Worm (Caenorhabditis elegans) whole organism, L1 larva: ENCODE data around the gene Y49A10A.2.

Source experiments
- aly-2 ChIP-seq: fragments of 150-350 bp; optimal IDR thresholded peaks from 2 replicates; lab custom pipeline; 2014; ENCODE audit warnings: missing biosample characterization, missing genetic modification characterization
- egl-27 ChIP-seq, 2 experiments: fragments of 150-350 bp in 1 of 2; sonication (generic microtip); optimal IDR thresholded peaks; 3 replicates each; lab custom pipeline; 2017 to 2018; ENCODE audit warnings: missing biosample characterization in 2 of 2, missing genetic modification characterization in 2 of 2, missing genetic modification reagents in 2 of 2
- fkh-10 ChIP-seq: sonication (generic microtip); optimal IDR thresholded peaks from 2 replicates; lab custom pipeline; 2017; ENCODE audit warnings: missing biosample characterization, missing genetic modification reagents, missing genetic modification characterization
- fos-1 ChIP-seq: fragments of 150-350 bp; optimal IDR thresholded peaks from 2 replicates; lab custom pipeline; 2014; ENCODE audit warnings: missing biosample characterization, missing genetic modification characterization
- lin-14 ChIP-seq: fragments of 200-800 bp; sonication (Bioruptor generic); optimal IDR thresholded peaks from 2 replicates; lab custom pipeline; 2018; ENCODE audit warnings: mild to moderate bottlenecking, missing genetic modification characterization, moderate library complexity, missing compliant biosample characterization
- lin-39 ChIP-seq: fragments of 150-350 bp; optimal IDR thresholded peaks from 2 replicates; lab custom pipeline; 2014; ENCODE audit warnings: missing biosample characterization, missing genetic modification reagents, missing genetic modification characterization
- sup-37 ChIP-seq: fragments of 200-800 bp; sonication (Bioruptor generic); optimal IDR thresholded peaks from 2 replicates; lab custom pipeline; 2018; ENCODE audit warnings: mild to moderate bottlenecking, missing genetic modification characterization, missing compliant biosample characterization
- ztf-11 ChIP-seq, 2 experiments: sonication (generic microtip); optimal IDR thresholded peaks; 2 replicates each; lab custom pipeline; 2016 to 2017; ENCODE audit warnings: missing genetic modification characterization in 2 of 2, missing biosample characterization in 1 of 2, missing compliant biosample characterization in 1 of 2
- ztf-4 ChIP-seq: fragments of 150-350 bp; optimal IDR thresholded peaks from 2 replicates; lab custom pipeline; 2014; ENCODE audit warnings: missing biosample characterization, missing genetic modification characterization

ce11 chrX:10395668-10396067 is 23.2 kb upstream of the Y49A10A.2 start:
- TF ChIP-seq egl-27 (tag; optimal IDR thresholded peaks at IDR 0.05; lab: Kevin White, UChicago) (no peak), lin-39 (tag; lab: Kevin White, UChicago) (no peak), aly-2 (tag; lab: Kevin White, UChicago) (no peak), sup-37 (GFP tag; lab: Kevin White, UChicago) (no peak), lin-14 (GFP tag; lab: Kevin White, UChicago) (peak; percentile 61), fkh-10 (GFP tag; lab: Kevin White, UChicago) (no peak), ztf-4 (tag; lab: Kevin White, UChicago) (no peak), ztf-11 (tag; optimal IDR thresholded peaks at IDR 0.05; lab: Kevin White, UChicago) (peak in 1 of 2 experiments; percentile 26), fos-1 (tag; lab: Kevin White, UChicago) (no peak)
